Worm (Caenorhabditis elegans): ENCODE results near the gene C33C12.4.

Gene C33C12.4

DNA sequence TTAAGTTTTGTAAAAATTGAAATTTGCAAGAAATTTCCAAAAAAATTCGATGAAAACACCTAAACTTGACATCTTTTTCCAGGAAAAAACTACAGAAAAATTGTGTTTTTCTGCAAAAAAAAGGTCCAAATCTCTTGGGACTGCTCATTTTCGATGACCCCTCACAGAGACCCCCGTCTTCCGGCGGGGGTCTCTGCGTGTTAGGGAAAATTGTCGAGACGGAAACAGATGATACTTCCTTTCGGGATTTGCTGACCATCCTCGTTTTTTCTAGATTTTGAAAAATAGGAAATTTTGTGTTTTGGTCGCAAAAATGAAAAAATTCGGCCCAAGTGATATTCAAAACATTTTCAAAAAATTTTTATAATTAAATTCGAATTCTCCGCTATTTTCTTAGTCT, 25.1 kb upstream of the C33C12.4 start:
- TF ChIP-seq M03D4.4 (tag; optimal IDR thresholded peaks at IDR 0.05) (no peak), bed-3 (GFP tag; optimal IDR thresholded peaks at IDR 0.05) (no peak), unc-39 (tag; optimal IDR thresholded peaks at IDR 0.05) (no peak), blmp-1 (tag; optimal IDR thresholded peaks at IDR 0.05) (no peak)

DNA sequence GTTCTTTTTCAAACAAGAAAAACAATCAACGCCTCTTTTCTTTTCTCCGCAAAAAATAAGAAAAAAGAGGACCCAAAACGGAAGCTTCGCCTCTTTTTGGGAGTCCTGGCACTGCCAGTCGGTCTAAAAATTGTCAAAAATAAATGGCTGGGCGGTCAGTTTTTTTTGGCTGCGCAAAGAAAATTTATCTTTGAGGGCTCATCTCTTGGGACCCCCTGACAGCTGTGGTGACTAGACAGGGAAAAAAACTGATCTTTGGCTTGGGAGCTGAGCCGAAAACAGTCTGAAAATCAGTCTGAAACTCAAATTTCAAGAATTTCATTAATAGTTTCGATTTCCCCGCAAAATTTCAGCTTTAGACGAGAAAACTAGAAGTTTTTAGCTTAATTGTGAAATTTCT, 24.2 kb upstream of the C33C12.4 start:
- TF ChIP-seq hlh-1 (tag; optimal IDR thresholded peaks at IDR 0.05) = no peak
- no peak for TF ChIP-seq elt-3 (tag; optimal IDR thresholded peaks at IDR 0.05)
- TF ChIP-seq zip-8 (tag; optimal IDR thresholded peaks at IDR 0.05) = no peak

DNA sequence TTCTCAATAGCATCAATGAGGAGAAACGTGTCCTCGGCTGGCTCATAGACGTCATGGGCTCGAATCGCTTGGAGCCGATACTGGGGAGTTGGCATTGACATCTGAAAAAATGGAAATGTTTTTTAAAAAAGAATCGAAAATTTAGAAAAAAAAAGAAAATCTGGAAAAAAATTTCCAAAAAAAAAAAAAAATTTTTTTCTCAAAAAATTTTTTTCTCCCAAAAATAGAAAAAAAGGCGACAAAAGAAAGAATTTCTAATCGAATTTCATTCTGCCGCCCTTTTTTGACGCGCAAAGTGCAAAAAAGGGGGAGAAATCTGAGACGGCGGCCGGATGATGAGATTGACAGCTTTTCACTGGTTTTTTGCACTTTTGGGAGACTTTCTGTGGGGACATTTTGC, 23.1 kb upstream of the C33C12.4 start, which contains the start of gene mtq-2:
mtq-2 (minus strand) TSS at position 101 of the 400 bp plus-strand sequence.
- no peak for TF ChIP-seq ceh-43 (GFP tag; optimal IDR thresholded peaks at IDR 0.05)
- no peak for TF ChIP-seq nhr-2 (tag; optimal IDR thresholded peaks at IDR 0.05)
- TF ChIP-seq cnd-1 (tag; optimal IDR thresholded peaks at IDR 0.05) = no peak
- no peak for TF ChIP-seq blmp-1 (tag; optimal IDR thresholded peaks at IDR 0.05)
- TF ChIP-seq flh-1 (GFP tag; optimal IDR thresholded peaks at IDR 0.05) = no peak
- TF ChIP-seq lin-32 (GFP tag; optimal IDR thresholded peaks at IDR 0.05) = no peak
- TF ChIP-seq mab-5 (tag; optimal IDR thresholded peaks at IDR 0.05) = no peak
- no peak for TF ChIP-seq elt-1 (tag; optimal IDR thresholded peaks at IDR 0.05; ENCODE audit: borderline replicate concordance, insufficient read depth)
- TF ChIP-seq nhr-28 (tag; optimal IDR thresholded peaks at IDR 0.05) = no peak
- TF ChIP-seq lsy-2 (tag; optimal IDR thresholded peaks at IDR 0.05) = no peak
- no peak for TF ChIP-seq snpc-4 (tag; optimal IDR thresholded peaks at IDR 0.05)
- no peak for TF ChIP-seq tbx-8 (GFP tag; optimal IDR thresholded peaks at IDR 0.05)
- no peak for TF ChIP-seq nhr-237 (tag; optimal IDR thresholded peaks at IDR 0.05)

DNA sequence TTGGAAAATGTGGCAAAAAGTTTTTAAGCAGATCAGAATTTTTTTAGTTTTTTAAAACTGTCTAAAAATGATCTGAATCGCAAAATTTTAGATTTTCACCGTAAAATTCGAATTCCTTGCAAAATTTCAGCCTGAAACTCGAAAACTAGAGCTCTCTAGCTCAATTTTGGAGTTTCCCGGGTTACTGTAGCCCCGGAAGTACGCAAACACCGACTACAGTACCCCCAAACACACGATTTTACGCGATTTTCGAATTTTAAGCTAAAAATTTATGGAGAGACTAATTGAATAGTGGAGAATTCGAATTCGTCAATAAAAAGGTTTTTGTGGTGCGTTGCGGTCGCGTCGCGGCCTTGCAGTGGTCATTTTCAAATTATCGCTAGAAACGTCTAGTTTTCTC, 20.5 kb upstream of the C33C12.4 start:
- TF ChIP-seq lsy-2 (tag; optimal IDR thresholded peaks at IDR 0.05) (peak; percentile 64), tbx-8 (GFP tag; optimal IDR thresholded peaks at IDR 0.05) (no peak)

DNA sequence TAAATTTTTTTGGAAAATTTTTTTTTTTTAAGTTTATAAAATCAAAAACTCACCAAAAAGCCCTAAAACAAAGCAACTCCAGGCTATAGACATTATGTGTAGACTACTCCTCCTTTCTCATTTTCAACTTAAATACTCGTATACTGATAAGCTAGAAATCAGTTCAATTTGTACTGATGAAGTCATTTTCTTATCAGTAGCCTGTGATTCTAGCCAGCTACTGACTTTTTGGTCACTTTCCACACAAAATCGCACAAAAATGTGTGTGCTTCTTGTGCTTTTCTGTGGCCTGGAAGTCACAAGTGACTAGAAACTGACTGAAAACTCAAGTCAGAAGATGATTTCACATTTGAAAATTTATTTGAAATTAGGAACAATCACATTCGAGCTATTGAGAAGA, 20.1 kb upstream of the C33C12.4 start, which contains the start of gene gba-2:
gba-2 (minus strand) TSS at position 106 of the 400 bp plus-strand sequence.
- no peak for TF ChIP-seq sptf-1 (tag; optimal IDR thresholded peaks at IDR 0.05)

DNA sequence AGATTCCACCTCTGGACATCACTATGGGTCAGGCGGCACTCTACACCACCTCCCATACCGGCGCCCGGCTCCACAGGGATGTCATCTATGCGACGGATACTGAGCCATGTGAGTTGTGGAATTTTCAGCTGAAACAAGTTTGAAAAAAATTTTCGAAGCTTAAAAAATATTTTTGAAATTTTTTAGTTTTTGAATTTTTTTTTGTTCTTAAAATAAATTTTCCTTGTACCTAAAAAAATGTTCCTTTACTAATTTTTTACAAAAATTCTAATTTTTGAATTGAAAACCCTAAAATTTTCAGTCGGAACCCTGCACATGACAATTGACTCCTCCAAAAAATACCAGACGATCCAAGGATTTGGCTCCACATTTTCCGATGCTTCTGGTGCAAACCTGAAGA, 11.5 kb upstream of the C33C12.4 start:
- TF ChIP-seq unc-120 (tag; optimal IDR thresholded peaks at IDR 0.05; ENCODE audit: poor library complexity, severe bottlenecking) (no peak), tbx-8 (GFP tag; optimal IDR thresholded peaks at IDR 0.05) (no peak), zip-8 (tag; optimal IDR thresholded peaks at IDR 0.05) (no peak), sem-2 (GFP tag; optimal IDR thresholded peaks at IDR 0.05) (no peak), ces-1 (GFP tag; optimal IDR thresholded peaks at IDR 0.05) (no peak), nhr-28 (tag; optimal IDR thresholded peaks at IDR 0.05) (no peak), ceh-83 (GFP tag; optimal IDR thresholded peaks at IDR 0.05) (no peak), drap-1 (GFP tag; optimal IDR thresholded peaks at IDR 0.05) (no peak), lin-13 (tag; optimal IDR thresholded peaks at IDR 0.05) (no peak), pha-4 (tag; optimal IDR thresholded peaks at IDR 0.05) (no peak), nhr-2 (tag; optimal IDR thresholded peaks at IDR 0.05) (no peak), blmp-1 (tag; optimal IDR thresholded peaks at IDR 0.05) (no peak), cnd-1 (tag; optimal IDR thresholded peaks at IDR 0.05) (no peak), mab-5 (tag; optimal IDR thresholded peaks at IDR 0.05) (no peak), nhr-237 (tag; optimal IDR thresholded peaks at IDR 0.05) (no peak)

DNA sequence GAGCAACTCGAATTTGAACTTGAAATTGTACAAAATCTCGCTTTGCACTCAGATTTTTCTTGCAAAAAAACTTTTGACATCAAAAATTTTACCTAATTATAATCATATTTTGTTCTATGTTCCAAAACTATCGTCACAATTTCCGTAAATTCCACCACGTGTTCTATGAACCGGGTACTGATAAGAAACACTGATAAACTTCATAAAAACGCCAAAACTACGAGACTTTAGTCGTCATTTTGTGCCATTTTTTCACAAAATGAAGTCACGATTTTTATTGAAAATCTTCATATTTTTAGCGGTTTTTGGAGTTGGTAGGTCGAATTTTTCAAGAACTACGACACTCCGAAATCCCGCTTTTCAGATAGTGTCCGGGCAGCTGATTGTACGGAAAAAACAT, 10.4 kb upstream of the C33C12.4 start, which contains the start of gene gba-1:
gba-1 (plus strand) TSS at position 54 of the 400 bp plus-strand sequence.
- TF ChIP-seq mab-5 (tag; optimal IDR thresholded peaks at IDR 0.05) = no peak
- no peak for TF ChIP-seq ceh-43 (GFP tag; optimal IDR thresholded peaks at IDR 0.05)
- TF ChIP-seq mep-1 (tag; optimal IDR thresholded peaks at IDR 0.05) = no peak
- TF ChIP-seq ham-2 (GFP tag; optimal IDR thresholded peaks at IDR 0.05) = no peak
- TF ChIP-seq elt-3 (tag; optimal IDR thresholded peaks at IDR 0.05) = no peak
- no peak for TF ChIP-seq sem-2 (GFP tag; optimal IDR thresholded peaks at IDR 0.05)
- no peak for TF ChIP-seq elt-1 (tag; optimal IDR thresholded peaks at IDR 0.05; ENCODE audit: borderline replicate concordance, insufficient read depth)
- no peak for TF ChIP-seq lin-32 (GFP tag; optimal IDR thresholded peaks at IDR 0.05)

Data from whole organism, mixed stage, embryonic.